Worm (Caenorhabditis elegans) whole organism, young adult: ENCODE data around the gene F26F4.5.
A peak's percentile ranks its signal among the peaks of the same experiment; 100 is the strongest.
"Not testable (repeated sequence)": the region's sequence is repeated elsewhere in the genome, so short reads cannot be mapped to it uniquely, and the experiment has no call there.

Experiments used
- C06A6.2 ChIP-seq: fragments of 200-800 bp; sonication (Bioruptor generic); conservative IDR thresholded peaks from 2 replicates; pipeline ENCODE4 v1.3.6; 2022; ENCODE audit warnings: missing genetic modification characterization, missing compliant biosample characterization
- C17E4.6 ChIP-seq: fragments of 200-800 bp; sonication (Bioruptor generic); IDR thresholded peaks from 2 replicates; pipeline ENCODE4 v1.3.6; 2022; ENCODE audit warnings: missing genetic modification reagents, missing genetic modification characterization, missing compliant biosample characterization
- F33H1.4 ChIP-seq: fragments of 200-800 bp; sonication (Bioruptor generic); IDR thresholded peaks from 2 replicates; pipeline ENCODE4 v1.3.6; 2022; ENCODE audit warnings: missing genetic modification reagents, missing genetic modification characterization, missing compliant biosample characterization
- K11D2.4 ChIP-seq: fragments of 200-800 bp; sonication (Bioruptor generic); IDR thresholded peaks from 2 replicates; pipeline ENCODE4 v1.3.6; 2022; ENCODE audit warnings: missing genetic modification reagents, missing genetic modification characterization, missing compliant biosample characterization
- Y53F4B.3 ChIP-seq: fragments of 200-800 bp; sonication (Bioruptor generic); IDR thresholded peaks from 2 replicates; pipeline ENCODE4 v1.3.6; 2022; ENCODE audit warnings: missing genetic modification reagents, missing genetic modification characterization, missing compliant biosample characterization
- Y67H2A.10 ChIP-seq: fragments of 200-800 bp; sonication (Bioruptor generic); conservative IDR thresholded peaks from 2 replicates; pipeline ENCODE4 v1.3.6; 2022; ENCODE audit warnings: missing genetic modification reagents, missing genetic modification characterization, missing compliant biosample characterization
- Y95B8A.8 ChIP-seq: fragments of 200-800 bp; sonication (Bioruptor generic); IDR thresholded peaks from 2 replicates; pipeline ENCODE4 v1.3.6; 2022; ENCODE audit warnings: missing genetic modification reagents, missing genetic modification characterization, missing compliant biosample characterization
- ama-1 ChIP-seq, 3 experiments: fragments of 150-350 bp in 1 of 3; sonication (generic microtip) in 2 of 3; optimal IDR thresholded peaks; 2 replicates each; lab custom pipeline; 2014 to 2018; ENCODE audit warnings: missing biosample characterization in 2 of 3, missing genetic modification characterization in 2 of 3, missing genetic modification reagents in 2 of 3
- attf-3 ChIP-seq: fragments of 200-800 bp; sonication (Bioruptor generic); conservative IDR thresholded peaks from 2 replicates; pipeline ENCODE4 v1.3.6; 2022; ENCODE audit warnings: missing genetic modification reagents, missing genetic modification characterization, missing compliant biosample characterization
- attf-5 ChIP-seq: fragments of 200-800 bp; sonication (Bioruptor generic); optimal IDR thresholded peaks from 2 replicates; lab custom pipeline; 2018; ENCODE audit warnings: mild to moderate bottlenecking, missing genetic modification characterization, missing compliant biosample characterization
- cebp-1 ChIP-seq, 2 experiments: fragments of 200-800 bp in 1 of 2; sonication (Bioruptor generic) in 1 of 2; sonication (generic microtip) in 1 of 2; IDR thresholded peaks in 1 of 2; optimal IDR thresholded peaks in 1 of 2; 2 replicates each; pipeline versions ENCODE4 v1.3.6 to Lab custom; 2017 to 2022; ENCODE audit warnings: missing compliant biosample characterization in 2 of 2, missing genetic modification characterization in 2 of 2, mild to moderate bottlenecking in 1 of 2, missing genetic modification reagents in 1 of 2, moderate library complexity in 1 of 2
- cebp-2 ChIP-seq: fragments of 200-800 bp; sonication (Bioruptor generic); IDR thresholded peaks from 2 replicates; pipeline ENCODE4 v1.3.6; 2022; ENCODE audit warnings: missing genetic modification characterization, missing compliant biosample characterization
- ceh-100 ChIP-seq: fragments of 200-800 bp; sonication (Bioruptor generic); IDR thresholded peaks from 2 replicates; pipeline ENCODE4 v1.3.6; 2022; ENCODE audit warnings: missing genetic modification reagents, missing genetic modification characterization, missing compliant biosample characterization
- ceh-40 ChIP-seq: fragments of 200-800 bp; sonication (Bioruptor generic); IDR thresholded peaks from 2 replicates; pipeline ENCODE4 v1.3.6; 2022; ENCODE audit warnings: missing genetic modification characterization, missing compliant biosample characterization
- ceh-91 ChIP-seq: fragments of 200-800 bp; sonication (Bioruptor generic); IDR thresholded peaks from 2 replicates; pipeline ENCODE4 v1.3.6; 2022; ENCODE audit warnings: missing genetic modification reagents, missing genetic modification characterization, missing compliant biosample characterization
- die-1 ChIP-seq: sonication (generic microtip); optimal IDR thresholded peaks from 2 replicates; lab custom pipeline; 2016; ENCODE audit warnings: missing genotype, mild to moderate bottlenecking, missing genetic modification characterization, missing compliant biosample characterization
- egrh-3 ChIP-seq: fragments of 200-800 bp; sonication (Bioruptor generic); IDR thresholded peaks from 2 replicates; pipeline ENCODE4 v1.3.6; 2022; ENCODE audit warnings: missing genetic modification reagents, missing genetic modification characterization, missing compliant biosample characterization
- hmg-1.2 ChIP-seq: fragments of 200-800 bp; sonication (Bioruptor generic); IDR thresholded peaks from 2 replicates; pipeline ENCODE4 v1.3.6; 2022; ENCODE audit warnings: missing genetic modification reagents, missing genetic modification characterization, missing compliant biosample characterization
- hmg-20 ChIP-seq: fragments of 200-800 bp; sonication (Bioruptor generic); IDR thresholded peaks from 2 replicates; pipeline ENCODE4 v1.3.6; 2022; ENCODE audit warnings: missing genetic modification reagents, missing genetic modification characterization, missing compliant biosample characterization
- lin-26 ChIP-seq: fragments of 200-800 bp; sonication (Bioruptor generic); IDR thresholded peaks from 2 replicates; pipeline ENCODE4 v1.3.6; 2022; ENCODE audit warnings: missing genetic modification reagents, missing genetic modification characterization, missing compliant biosample characterization
- lin-40 ChIP-seq: sonication (generic microtip); optimal IDR thresholded peaks from 2 replicates; lab custom pipeline; 2016; ENCODE audit warnings: missing genetic modification characterization, mild to moderate bottlenecking, missing compliant biosample characterization, missing genotype, missing genetic modification reagents
- lin-54 ChIP-seq: fragments of 200-800 bp; sonication (Bioruptor generic); optimal IDR thresholded peaks from 2 replicates; lab custom pipeline; 2018; ENCODE audit warnings: mild to moderate bottlenecking, missing genetic modification characterization, missing compliant biosample characterization
- mcd-1 ChIP-seq: fragments of 200-800 bp; sonication (Bioruptor generic); IDR thresholded peaks from 2 replicates; pipeline ENCODE4 v1.3.6; 2022; ENCODE audit warnings: missing genetic modification reagents, missing genetic modification characterization, missing compliant biosample characterization
- nfyb-1 ChIP-seq: fragments of 200-800 bp; sonication (Bioruptor generic); IDR thresholded peaks from 2 replicates; pipeline ENCODE4 v1.3.6; 2022; ENCODE audit warnings: missing genetic modification reagents, missing genetic modification characterization, missing compliant biosample characterization
- nhr-120 ChIP-seq: fragments of 200-800 bp; sonication (Bioruptor generic); IDR thresholded peaks from 2 replicates; pipeline ENCODE4 v1.3.6; 2022; ENCODE audit warnings: missing genetic modification characterization, missing compliant biosample characterization
- nhr-27 ChIP-seq: fragments of 200-800 bp; sonication (Bioruptor generic); optimal IDR thresholded peaks from 2 replicates; lab custom pipeline; 2018; ENCODE audit warnings: mild to moderate bottlenecking, missing genetic modification characterization, moderate library complexity, missing compliant biosample characterization
- pbrm-1 ChIP-seq: fragments of 200-800 bp; sonication (Bioruptor generic); IDR thresholded peaks from 2 replicates; pipeline ENCODE4 v1.3.6; 2022; ENCODE audit warnings: missing genetic modification reagents, missing genetic modification characterization, missing compliant biosample characterization
- rpc-1 ChIP-seq, 2 experiments: fragments of 150-350 bp in 1 of 2; sonication (generic microtip) in 1 of 2; optimal IDR thresholded peaks; 2 replicates each; lab custom pipeline; 2014 to 2018; ENCODE audit warnings: missing biosample characterization in 1 of 2, missing genetic modification characterization in 1 of 2, missing genetic modification reagents in 1 of 2, missing genotype in 1 of 2
- sdz-38 ChIP-seq: sonication (generic microtip); optimal IDR thresholded peaks from 2 replicates; lab custom pipeline; 2016; ENCODE audit warnings: missing genotype, missing genetic modification characterization, missing compliant biosample characterization
- snpc-4 ChIP-seq, 5 experiments: fragments of 150-350 bp in 1 of 5; sonication (generic microtip) in 4 of 5; optimal IDR thresholded peaks; 2 replicates each; lab custom pipeline; 2014 to 2018; ENCODE audit warnings: missing genetic modification characterization in 5 of 5, missing biosample characterization in 3 of 5, antibody characterized with exemption in 2 of 5, mild to moderate bottlenecking in 2 of 5, missing compliant biosample characterization in 2 of 5, missing genotype in 2 of 5, moderate library complexity in 2 of 5, missing genetic modification reagents in 1 of 5
- zfh-2 ChIP-seq: fragments of 200-800 bp; sonication (Bioruptor generic); conservative IDR thresholded peaks from 2 replicates; pipeline ENCODE4 v1.3.6; 2022; ENCODE audit warnings: missing genetic modification reagents, missing genetic modification characterization, missing compliant biosample characterization
- ztf-18 ChIP-seq: sonication (generic microtip); optimal IDR thresholded peaks from 2 replicates; lab custom pipeline; 2016; ENCODE audit warnings: missing genotype, mild to moderate bottlenecking, missing genetic modification characterization, missing compliant biosample characterization
- ztf-26 ChIP-seq: sonication (generic microtip); optimal IDR thresholded peaks from 2 replicates; lab custom pipeline; 2017; ENCODE audit warnings: missing genetic modification characterization, missing compliant biosample characterization
- ztf-28 ChIP-seq: fragments of 200-800 bp; sonication (Bioruptor generic); IDR thresholded peaks from 2 replicates; pipeline ENCODE4 v1.3.6; 2022; ENCODE audit warnings: missing genetic modification reagents, missing genetic modification characterization, missing compliant biosample characterization

The F26F4.5 gene

DNA sequence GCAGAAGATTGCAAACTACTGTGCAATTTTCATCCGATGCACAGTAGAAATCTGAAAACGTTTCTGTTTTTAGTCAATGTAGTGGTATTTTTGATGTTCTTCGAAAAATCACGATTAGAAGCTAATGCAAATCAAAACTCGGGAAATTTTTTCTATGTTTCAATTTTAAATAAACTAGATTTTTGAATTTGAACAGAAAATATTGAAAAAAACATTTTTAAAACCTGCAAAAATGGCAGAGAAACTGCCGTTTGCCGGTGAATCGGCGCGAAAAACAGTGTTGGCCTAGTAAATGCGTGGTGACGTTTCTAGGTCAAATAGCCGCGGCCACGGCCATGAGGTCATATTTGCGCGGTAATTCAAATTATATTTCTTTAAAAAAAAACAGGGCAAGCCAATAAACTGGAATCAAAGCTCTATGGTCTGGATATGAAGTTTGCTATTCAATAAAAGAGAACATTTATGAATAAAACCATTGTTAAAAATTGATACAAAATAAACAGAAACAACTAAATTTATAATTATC, 39.2 kb upstream of the F26F4.5 start, which contains the start of gene set-2 (continued):
- TF ChIP-seq ceh-40 (GFP tag; lab: Robert Waterston, UW) = peak; percentile 54; the same call in 1 of the 2 replicates
- TF ChIP-seq Y53F4B.3 (GFP tag; lab: Robert Waterston, UW) = no peak
- TF ChIP-seq hmg-20 (GFP tag; lab: Robert Waterston, UW) = no peak
- no peak for TF ChIP-seq sdz-38 (tag; lab: Kevin White, UChicago)

DNA sequence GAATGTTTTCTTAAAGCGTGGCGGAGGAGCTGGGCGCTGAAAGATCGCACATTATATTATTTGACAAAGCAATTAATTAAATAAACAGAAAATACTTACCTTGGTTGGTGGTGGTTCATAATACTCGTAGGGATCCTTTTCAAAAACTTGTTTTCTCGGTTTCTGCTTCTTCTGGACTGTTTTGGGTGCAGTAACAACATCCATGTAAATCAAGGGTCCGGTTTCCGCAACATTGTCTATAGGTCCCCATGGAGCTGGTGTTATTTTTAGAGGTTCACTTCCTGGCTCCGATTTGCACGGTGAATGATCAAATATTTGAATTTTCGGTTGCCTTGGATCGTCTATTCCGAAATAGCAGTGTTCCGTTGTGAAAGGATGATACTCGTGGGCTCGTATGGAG, 33.1 kb upstream of the F26F4.5 start:
- no peak for TF ChIP-seq die-1
- no peak for TF ChIP-seq ztf-28 (GFP tag; lab: Robert Waterston, UW)
- no peak for TF ChIP-seq ama-1 (optimal IDR thresholded peaks at IDR 0.05; lab: Kevin White, UChicago)
- TF ChIP-seq ama-1 (GFP tag; optimal IDR thresholded peaks at IDR 0.05; lab: Kevin White, UChicago) = no peak
- no peak for TF ChIP-seq nhr-27 (tag; lab: Kevin White, UChicago)

DNA sequence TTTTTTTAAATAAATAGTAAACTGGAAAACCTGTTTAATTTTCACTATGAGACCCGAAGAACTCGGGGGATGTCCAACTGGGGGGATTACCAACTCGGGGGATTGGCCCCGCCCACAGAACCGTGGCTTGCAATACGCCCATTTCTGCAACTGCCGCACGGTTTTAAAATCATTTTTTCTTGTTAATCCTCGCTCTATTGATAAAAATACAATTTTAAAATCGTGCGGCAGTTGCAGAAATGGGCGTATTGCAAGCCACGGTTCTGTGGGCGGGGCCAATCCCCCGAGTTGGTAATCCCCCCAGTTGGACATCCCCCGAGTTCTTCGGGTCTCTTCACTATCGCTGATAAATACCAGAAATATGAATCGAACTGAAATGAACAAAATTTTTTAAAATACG, 31.0 kb upstream of the F26F4.5 start, which contains the start of gene mmab-1:
Gene mmab-1 (minus strand): TSS at position 95 of the 400 bp plus-strand sequence.
- TF ChIP-seq Y67H2A.10 (GFP tag; lab: Robert Waterston, UW) (peak; percentile 42; the same call in 1 of the 2 replicates), lin-54 (GFP tag; lab: Kevin White, UChicago) (peak; percentile 11), C17E4.6 (GFP tag; lab: Robert Waterston, UW) (peak; percentile 21; the same call in 1 of the 2 replicates), rpc-1 (optimal IDR thresholded peaks at IDR 0.05; lab: Kevin White, UChicago) (peak; percentile 15), snpc-4 (tag; optimal IDR thresholded peaks at IDR 0.05; lab: Kevin White, UChicago) (peak in 2 of 4 experiments; percentile 5 to 25), K11D2.4 (GFP tag; lab: Robert Waterston, UW) (peak; percentile 73), mcd-1 (GFP tag; lab: Robert Waterston, UW) (peak; percentile 89), zfh-2 (GFP tag; lab: Robert Waterston, UW) (0 out of 2 replicates have a peak, but pooled peaks have one; percentile 34), attf-3 (peak; percentile 18; the same call in 1 of the 2 replicates), ceh-100 (peak; percentile 90), egrh-3 (GFP tag; lab: Robert Waterston, UW) (peak; percentile 34), C06A6.2 (peak; percentile 84), hmg-1.2 (peak; percentile 13; the same call in 1 of the 2 replicates), ztf-26 (tag; lab: Kevin White, UChicago) (peak; percentile 8), lin-40 (peak; percentile 27), Y95B8A.8 (GFP tag; lab: Robert Waterston, UW) (0 out of 2 replicates have a peak, but pooled peaks have one; percentile 12), ztf-18 (tag; lab: Kevin White, UChicago) (peak; percentile 6), attf-5 (GFP tag; lab: Kevin White, UChicago) (peak; percentile 34), cebp-1 (tag; optimal IDR thresholded peaks at IDR 0.05; lab: Kevin White, UChicago) (peak; percentile 36), nfyb-1 (GFP tag; lab: Robert Waterston, UW) (peak; percentile 55), nhr-120 (GFP tag; lab: Robert Waterston, UW) (0 out of 2 replicates have a peak, but pooled peaks have one; percentile 76), F33H1.4 (GFP tag; lab: Robert Waterston, UW) (peak; percentile 44), pbrm-1 (peak; percentile 55; the same call in 1 of the 2 replicates), ceh-91 (GFP tag; lab: Robert Waterston, UW) (0 out of 2 replicates have a peak, but pooled peaks have one; percentile 11), lin-26 (GFP tag; lab: Robert Waterston, UW) (peak; percentile 18; the same call in 1 of the 2 replicates), cebp-2 (GFP tag; lab: Robert Waterston, UW) (0 out of 2 replicates have a peak, but pooled peaks have one; percentile 10)
- TF ChIP-seq rpc-1 (tag; optimal IDR thresholded peaks at IDR 0.05; lab: Kevin White, UChicago); snpc-4 (GFP tag; optimal IDR thresholded peaks at IDR 0.05; lab: Kevin White, UChicago); cebp-1 (GFP tag; IDR thresholded peaks at IDR 0.05; lab: Robert Waterston, UW): not testable (repeated sequence)
